Worm (Caenorhabditis elegans) whole organism, L4/young adult: ENCODE data around the gene F46H5.3.

Experiments
- W03F9.2 ChIP-seq: fragments of 150-350 bp; optimal IDR thresholded peaks from 2 replicates; lab custom pipeline; 2014; ENCODE audit warnings: missing biosample characterization, missing genetic modification characterization
- dao-5 ChIP-seq: sonication (generic microtip); optimal IDR thresholded peaks from 2 replicates; lab custom pipeline; 2016; ENCODE audit warnings: missing genotype, missing genetic modification characterization, moderate library complexity, missing compliant biosample characterization
- him-1 ChIP-seq: sonication (generic microtip); optimal IDR thresholded peaks from 2 replicates; lab custom pipeline; 2016; ENCODE audit warnings: missing genotype, missing genetic modification reagents, missing genetic modification characterization, missing compliant biosample characterization

The F46H5.3 gene

DNA sequence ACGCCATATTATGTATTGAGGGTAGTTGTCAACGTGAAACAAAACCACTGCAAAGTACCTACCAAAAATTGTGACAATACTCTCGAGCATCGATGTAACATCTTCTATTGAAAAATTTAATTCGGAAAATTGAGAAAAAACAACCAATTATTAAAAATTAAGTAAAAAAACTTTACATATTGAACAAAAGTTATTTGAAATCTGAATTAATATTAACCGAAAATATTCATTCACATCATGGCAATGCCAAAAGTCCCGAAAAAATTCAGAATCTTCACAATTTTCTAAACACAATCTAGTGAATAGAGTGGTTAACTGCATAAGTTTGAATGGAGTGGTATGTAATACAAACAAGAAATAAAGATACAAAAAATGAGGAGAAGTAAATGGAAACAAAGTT is at the start of gene F46H5.3:
F46H5.3 (minus strand) TSS at position 101 of the 400 bp plus-strand sequence.
- TF ChIP-seq W03F9.2 (tag; lab: Kevin White, UChicago): no peak
- no peak for TF ChIP-seq him-1 (tag; lab: Kevin White, UChicago)
- TF ChIP-seq dao-5 (tag; lab: Kevin White, UChicago): no peak

DNA sequence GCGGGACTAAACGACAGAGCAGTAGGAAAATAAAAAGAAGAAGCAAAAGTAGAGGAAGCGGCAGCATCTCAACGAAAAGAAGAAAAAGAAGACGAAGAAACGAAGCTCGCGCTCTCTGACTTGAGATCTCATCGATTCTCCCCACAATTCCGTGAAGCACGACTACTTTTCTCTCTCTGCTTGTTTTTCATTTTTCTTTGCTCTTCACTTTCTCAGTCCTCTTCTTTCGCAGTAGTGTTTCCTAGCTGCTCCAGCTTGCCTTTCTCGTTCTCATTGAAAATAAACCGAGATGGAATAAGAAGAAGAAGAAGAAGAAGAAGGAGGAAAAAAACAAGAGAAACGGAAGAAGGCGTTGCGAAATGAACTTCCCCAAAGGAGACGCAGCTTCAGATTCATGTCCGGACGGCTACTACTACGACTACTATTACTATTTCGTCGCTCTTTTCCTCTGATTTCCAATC is 46.3 kb upstream of the F46H5.3 start:
- peak; percentile 86 for TF ChIP-seq him-1 (tag; lab: Kevin White, UChicago)
- no peak for TF ChIP-seq dao-5 (tag; lab: Kevin White, UChicago)

DNA sequence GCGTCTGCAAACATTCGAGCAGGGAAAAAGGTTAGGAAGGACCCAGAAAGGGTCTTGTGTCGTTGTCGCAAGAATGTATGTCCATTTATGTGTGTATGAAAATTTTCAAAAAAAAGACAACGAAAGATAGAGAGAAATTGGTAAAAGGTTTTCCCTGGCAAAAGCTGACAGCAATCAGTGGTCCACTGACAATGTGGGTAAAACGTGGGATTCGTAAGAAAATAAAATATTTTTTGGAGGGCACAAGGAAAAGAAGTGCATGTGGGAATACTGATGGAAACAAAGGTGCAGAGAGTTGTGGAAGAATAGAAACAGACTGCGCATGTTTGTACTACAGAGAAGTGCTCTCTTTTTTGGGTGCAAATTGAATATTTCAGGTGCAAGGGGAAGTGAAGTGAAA is 44.7 kb upstream of the F46H5.3 start:
- TF ChIP-seq dao-5 (tag; lab: Kevin White, UChicago) (no peak), him-1 (tag; lab: Kevin White, UChicago) (no peak), W03F9.2 (tag; lab: Kevin White, UChicago) (no peak)

DNA sequence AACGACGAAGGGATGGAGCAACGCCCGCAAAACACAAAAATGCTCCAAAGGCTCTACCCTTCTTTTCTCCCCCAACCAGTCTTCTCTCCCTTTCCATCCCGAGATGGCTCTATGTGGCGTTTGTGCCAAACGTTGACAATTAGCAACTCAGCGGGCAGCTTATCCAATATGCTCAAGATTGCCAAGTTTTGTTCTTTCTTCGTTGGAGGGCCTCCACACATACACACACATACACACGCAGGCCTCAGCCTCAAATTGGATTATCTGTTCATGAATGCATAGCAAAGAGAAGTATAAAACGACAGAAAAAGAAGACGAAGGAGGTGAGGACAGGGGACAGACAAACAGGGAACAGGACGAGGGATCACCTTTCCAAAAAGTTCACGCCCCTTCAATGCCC is 42.9 kb upstream of the F46H5.3 start:
- no peak for TF ChIP-seq him-1 (tag; lab: Kevin White, UChicago)
- no peak for TF ChIP-seq dao-5 (tag; lab: Kevin White, UChicago)
- TF ChIP-seq W03F9.2 (tag; lab: Kevin White, UChicago): no peak

DNA sequence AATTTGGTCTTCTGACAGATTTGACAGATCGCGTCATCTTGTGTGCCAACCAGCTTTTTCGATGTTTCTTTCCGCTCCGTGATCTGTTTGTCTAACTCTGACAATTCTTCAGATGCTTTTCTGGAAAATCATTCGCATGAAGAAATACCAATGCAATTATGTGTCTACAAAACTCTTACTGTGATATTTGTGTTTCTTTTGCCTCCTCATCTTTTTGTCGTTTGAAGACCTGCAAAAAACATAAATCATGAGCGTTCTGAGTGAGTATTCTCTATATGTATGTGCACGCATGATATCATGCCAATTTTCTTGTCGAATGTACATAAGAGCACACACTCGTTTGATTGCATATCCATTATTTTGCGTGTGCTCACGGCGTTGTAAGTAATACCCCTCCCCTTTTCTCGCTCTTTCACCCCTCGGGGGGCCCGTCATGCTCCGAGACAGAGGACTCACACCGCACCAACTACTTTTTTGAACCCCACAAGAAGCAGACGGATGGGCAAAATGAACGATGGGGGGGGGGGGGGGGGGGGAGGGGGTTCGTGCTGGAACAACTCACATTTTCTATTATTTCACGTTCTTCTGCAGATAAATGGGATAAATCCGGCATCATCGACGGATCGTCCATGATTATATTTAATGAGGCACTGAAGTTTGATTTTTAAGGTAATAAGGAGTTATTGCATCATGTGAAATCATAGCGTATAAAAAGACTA is 41.4 kb upstream of the F46H5.3 start, which contains the start of gene unc-10:
unc-10 (minus strand) TSS at position 652 of the 719 bp plus-strand sequence.
- TF ChIP-seq W03F9.2 (tag; lab: Kevin White, UChicago) (no peak), him-1 (tag; lab: Kevin White, UChicago) (no peak), dao-5 (tag; lab: Kevin White, UChicago) (no peak)

DNA sequence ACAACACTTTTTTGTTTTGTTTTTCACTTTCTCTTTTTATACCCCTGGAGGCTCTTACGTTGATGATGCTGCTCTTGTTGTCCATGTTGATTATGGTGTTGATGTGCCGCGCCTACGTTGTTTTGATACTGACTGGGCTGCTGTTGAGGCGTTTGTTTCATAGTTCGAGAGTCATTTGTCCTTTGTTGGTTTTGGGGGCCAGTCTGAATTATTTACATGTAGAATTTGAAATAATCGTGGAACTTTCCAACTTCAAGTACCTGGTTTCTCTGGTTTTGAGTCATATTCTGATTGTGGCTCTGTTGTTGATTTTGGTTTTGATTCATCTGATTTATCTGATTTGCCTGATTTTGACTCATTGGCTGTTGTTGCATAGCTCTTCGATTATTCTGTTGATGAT is 39.6 kb upstream of the F46H5.3 start:
- TF ChIP-seq dao-5 (tag; lab: Kevin White, UChicago) (no peak), W03F9.2 (tag; lab: Kevin White, UChicago) (no peak), him-1 (tag; lab: Kevin White, UChicago) (no peak)

DNA sequence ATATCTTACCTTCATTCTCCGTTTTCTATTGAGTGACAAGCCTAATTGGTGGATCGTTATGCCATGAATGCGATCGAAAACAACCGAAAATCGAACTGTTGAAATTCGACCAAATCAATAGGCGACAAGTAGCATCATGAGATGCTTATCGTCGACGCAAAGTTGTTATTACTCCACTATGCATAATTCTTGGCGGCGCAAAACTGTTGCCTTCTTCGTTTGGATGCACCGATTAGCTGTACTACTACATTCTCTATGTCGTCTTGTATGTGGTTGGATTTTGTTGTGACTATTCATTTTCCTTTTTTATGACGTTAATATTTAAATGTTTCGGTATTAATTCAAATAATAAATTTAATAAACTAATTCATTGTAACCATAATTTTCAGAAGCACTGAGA is 33.5 kb upstream of the F46H5.3 start, which contains the start of gene F46H5.11:
F46H5.11 (minus strand) TSS at position 101 of the 400 bp plus-strand sequence.
- TF ChIP-seq dao-5 (tag; lab: Kevin White, UChicago) (no peak), him-1 (tag; lab: Kevin White, UChicago) (no peak), W03F9.2 (tag; lab: Kevin White, UChicago) (no peak)

DNA sequence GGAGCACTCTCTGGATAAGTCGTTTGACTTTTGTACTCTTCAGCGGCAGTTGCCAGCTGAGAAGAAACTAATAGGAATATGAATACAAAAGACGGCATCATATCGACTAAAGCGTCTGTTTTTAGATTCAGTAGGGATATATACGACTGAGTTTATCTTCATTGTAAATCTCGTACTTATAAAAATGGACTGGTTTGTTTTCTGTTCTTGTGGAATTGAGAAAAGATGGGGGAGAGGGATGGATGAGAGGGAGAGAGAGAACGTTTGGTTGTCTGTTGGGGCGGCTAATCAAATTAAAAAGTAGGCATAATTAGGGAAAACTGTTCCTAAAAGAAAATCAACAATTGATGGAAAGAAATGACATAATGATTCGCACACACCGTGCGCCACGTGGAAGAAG is 30.9 kb upstream of the F46H5.3 start, which contains the start of gene grd-7:
grd-7 (minus strand) TSS at position 101 of the 400 bp plus-strand sequence.
- no peak for TF ChIP-seq dao-5 (tag; lab: Kevin White, UChicago)
- TF ChIP-seq W03F9.2 (tag; lab: Kevin White, UChicago): no peak
- no peak for TF ChIP-seq him-1 (tag; lab: Kevin White, UChicago)

DNA sequence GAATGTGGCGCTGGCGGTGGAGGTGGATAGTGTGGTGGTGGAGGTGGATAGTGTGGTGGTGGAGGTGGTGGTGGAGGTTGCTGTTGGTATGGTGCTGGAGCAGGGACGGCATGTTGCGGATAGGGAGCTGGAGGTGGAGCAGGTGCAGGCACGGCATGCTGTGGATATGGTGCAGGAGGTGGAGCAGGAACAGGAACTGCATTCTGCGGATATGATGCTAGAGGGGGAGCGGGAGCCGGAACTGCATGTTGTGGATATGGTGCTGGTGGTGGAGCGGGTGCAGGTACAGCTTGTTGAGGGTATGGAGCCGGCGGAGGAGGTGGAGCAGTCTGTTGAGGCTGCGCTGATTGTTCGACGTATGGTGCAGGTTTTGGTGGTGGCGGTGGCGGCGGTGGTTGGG is 30.5 kb upstream of the F46H5.3 start:
- TF ChIP-seq him-1 (tag; lab: Kevin White, UChicago) (no peak), W03F9.2 (tag; lab: Kevin White, UChicago) (no peak), dao-5 (tag; lab: Kevin White, UChicago) (no peak)

DNA sequence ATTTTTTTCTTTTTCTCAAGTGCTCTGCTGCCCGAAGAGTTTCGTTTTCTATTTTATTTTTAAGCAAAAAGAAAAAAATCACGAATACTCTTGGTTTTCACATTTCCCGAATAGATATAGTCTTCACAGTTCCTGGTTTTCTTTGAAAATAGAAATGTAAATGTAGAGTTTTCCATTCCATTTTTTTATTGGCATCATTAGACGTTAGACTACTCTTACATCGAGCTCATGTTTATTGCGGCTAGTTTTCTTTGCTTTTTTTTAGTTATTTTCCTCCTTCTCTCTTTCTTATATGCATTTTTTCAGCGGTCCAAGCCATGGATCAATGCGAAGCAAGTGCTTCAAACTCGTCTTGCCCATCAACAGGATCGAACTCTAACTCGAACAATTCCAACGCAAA is 26.9 kb upstream of the F46H5.3 start, which contains the start of gene F46H5.2:
F46H5.2 (plus strand) TSS at position 301 of the 400 bp plus-strand sequence.
- TF ChIP-seq him-1 (tag; lab: Kevin White, UChicago): no peak
- no peak for TF ChIP-seq dao-5 (tag; lab: Kevin White, UChicago)
- TF ChIP-seq W03F9.2 (tag; lab: Kevin White, UChicago): no peak

DNA sequence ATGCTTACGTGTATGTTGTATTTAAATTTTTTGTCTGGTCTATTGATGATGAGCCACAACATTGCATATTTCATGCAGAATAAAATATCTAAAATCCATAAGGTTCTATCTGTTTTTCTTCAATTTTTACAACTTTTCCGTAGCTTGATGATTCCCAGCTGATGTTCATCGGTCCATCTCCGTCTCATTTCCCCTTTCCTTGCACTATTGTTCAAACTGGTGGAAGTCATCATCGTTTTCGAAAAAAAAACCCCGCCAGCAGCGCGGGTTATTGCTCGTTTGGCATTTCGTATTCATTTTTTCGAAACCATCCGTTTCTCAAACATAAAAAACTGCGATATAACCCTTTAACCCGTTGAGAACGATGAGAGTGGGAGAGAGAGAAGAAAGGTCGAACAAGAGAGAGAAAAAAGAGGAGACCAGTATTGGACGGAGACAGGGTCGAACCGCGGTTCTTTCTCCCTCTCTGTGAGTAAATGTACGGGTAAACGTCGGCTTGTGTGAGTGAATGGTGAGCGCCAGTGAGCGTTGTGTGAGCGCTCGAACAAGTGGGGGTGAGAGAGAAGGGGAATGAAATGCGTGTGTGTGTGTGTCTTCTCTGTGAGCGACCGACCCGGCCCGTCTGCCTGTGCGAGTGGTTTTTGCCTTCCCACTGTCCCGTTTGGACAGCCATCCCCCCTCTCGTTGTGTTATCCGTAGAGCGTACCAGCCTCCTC is 26.3 kb upstream of the F46H5.3 start:
- no peak for TF ChIP-seq W03F9.2 (tag; lab: Kevin White, UChicago)
- TF ChIP-seq him-1 (tag; lab: Kevin White, UChicago): peak; percentile 84

DNA sequence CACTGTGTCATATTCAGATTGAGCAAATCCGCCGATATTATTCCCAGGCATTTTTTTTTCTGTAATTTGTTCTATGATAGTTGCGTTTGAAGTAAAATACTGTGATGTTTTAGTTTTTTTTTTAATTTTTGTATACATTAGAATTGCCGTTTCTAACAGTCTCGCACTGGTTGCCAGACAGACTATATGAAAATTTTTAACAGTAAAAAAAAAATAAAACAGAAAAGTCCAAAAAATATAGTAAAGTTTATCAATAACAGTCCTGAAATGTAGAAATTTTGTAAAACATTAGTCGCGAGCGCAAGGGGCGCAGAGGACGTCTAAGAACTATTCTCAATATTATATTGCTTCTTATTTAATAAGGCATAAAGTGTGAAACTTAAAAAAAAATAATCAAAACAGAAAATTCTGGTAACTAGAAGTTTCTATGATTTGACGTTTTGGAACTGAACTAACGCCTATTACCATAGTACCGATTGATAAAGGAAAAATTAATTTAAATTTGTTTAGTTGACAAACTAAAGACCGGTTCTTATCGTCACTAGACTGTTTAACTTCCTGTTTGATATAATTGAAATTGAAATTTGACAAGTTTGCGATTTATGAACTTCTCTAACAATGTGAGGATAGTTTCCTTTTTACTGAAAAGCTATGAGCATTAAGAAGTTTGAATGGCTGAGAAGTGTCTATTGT is 22.0 kb upstream of the F46H5.3 start, which contains the start of gene lact-1:
lact-1 (minus strand) TSS at position 51 of the 693 bp plus-strand sequence.
- TF ChIP-seq dao-5 (tag; lab: Kevin White, UChicago) (no peak), him-1 (tag; lab: Kevin White, UChicago) (no peak), W03F9.2 (tag; lab: Kevin White, UChicago) (no peak)

DNA sequence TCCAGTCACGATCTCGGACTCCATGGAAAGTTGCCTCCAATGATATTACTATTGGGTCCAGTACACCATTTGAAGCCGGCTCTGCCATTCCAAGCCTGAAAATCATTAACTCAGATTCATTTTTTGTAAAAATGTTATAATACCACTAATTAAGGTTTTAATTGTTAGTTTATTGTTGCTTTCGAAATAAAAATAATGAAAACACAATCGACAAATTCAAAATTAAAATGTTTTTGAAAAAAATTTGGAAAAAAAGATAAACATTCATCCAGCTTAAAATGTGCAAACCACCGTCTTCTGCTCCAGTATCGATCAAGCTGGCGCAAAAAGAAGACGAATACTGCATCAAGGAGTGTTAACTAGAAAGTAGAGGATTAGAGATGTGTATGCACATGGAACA is 18.4 kb upstream of the F46H5.3 start, which contains the start of gene F46H5.5:
F46H5.5 (minus strand) TSS at position 101 of the 400 bp plus-strand sequence.
- TF ChIP-seq him-1 (tag; lab: Kevin White, UChicago) (no peak), dao-5 (tag; lab: Kevin White, UChicago) (no peak), W03F9.2 (tag; lab: Kevin White, UChicago) (no peak)
